Worm (Caenorhabditis elegans): Measurements from ENCODE around the gene pqn-35.

The pqn-35 gene

DNA sequence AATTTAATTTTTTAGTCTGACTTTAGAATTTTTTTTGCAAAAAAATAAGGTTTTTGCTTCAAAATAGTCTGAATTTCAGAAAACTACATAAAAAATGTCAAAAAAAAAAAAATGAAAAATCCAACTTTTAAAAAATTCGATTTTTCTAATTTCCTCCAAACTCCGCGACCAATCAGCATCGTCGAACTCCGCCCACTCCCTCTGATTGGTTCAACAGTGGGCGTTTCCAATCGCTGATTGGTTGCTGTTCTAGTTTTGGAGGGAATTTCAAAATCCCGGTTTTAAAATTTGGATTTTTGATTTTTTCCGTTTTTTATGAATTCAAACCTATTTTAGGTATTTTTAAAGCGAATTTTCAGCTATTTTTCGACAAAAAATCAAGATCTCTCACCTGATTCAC is 12.0 kb upstream of the pqn-35 start:
- TF ChIP-seq dpl-1 (GFP tag; optimal IDR thresholded peaks at IDR 0.05) (no peak), F10B5.3 (tag; optimal IDR thresholded peaks at IDR 0.05) (no peak), lin-13 (GFP tag; optimal IDR thresholded peaks at IDR 0.05) (no peak), ceh-28 (tag; optimal IDR thresholded peaks at IDR 0.05) (no peak), T26A8.4 (GFP tag; IDR thresholded peaks at IDR 0.05) (no peak), daf-12 (tag; optimal IDR thresholded peaks at IDR 0.05) (no peak), T20F7.1 (GFP tag; optimal IDR thresholded peaks at IDR 0.05) (no peak), F26F4.8 (GFP tag; conservative IDR thresholded peaks at IDR 0.05) (no peak), mep-1 (tag; optimal IDR thresholded peaks at IDR 0.05) (no peak), pha-4 (GFP tag; IDR thresholded peaks at IDR 0.05) (no peak), pha-4 (tag; optimal IDR thresholded peaks at IDR 0.05) (no peak), duxl-1 (tag; optimal IDR thresholded peaks at IDR 0.05; ENCODE audit: poor library complexity) (no peak), unc-62 (GFP tag; optimal IDR thresholded peaks at IDR 0.05 in 1 of 2) (no peak), unc-62 (tag; optimal IDR thresholded peaks at IDR 0.05) (no peak), mdt-29 (GFP tag; IDR thresholded peaks at IDR 0.05) (no peak), Y48G9A.11 (GFP tag; IDR thresholded peaks at IDR 0.05) (no peak), lin-38 (GFP tag; IDR thresholded peaks at IDR 0.05) (no peak), ces-1 (GFP tag; optimal IDR thresholded peaks at IDR 0.05) (no peak), nhr-76 (tag; optimal IDR thresholded peaks at IDR 0.05) (no peak), nhr-77 (tag; optimal IDR thresholded peaks at IDR 0.05) (no peak), lin-15B (tag; optimal IDR thresholded peaks at IDR 0.05) (no peak), lim-7 (GFP tag; IDR thresholded peaks at IDR 0.05) (no peak)

DNA sequence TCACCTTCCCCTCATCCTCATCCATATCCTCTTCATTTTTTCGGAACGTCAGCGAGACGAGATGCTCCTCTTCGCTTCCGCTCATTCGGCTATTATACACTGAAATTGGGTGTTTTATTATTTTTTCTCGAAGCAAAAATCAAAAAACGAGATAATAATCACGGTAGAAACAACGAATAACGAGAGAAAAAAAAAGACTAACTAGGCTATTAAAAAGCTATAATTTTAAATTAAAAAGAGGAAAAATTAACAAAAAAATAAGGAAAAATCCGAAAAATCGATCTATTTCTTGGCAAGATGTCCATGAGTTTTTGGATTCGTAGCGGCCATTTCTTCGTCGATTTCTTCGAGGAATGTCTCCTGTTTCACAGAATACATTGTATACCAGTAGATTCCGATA is 11.5 kb upstream of the pqn-35 start, which contains the start of gene ipla-1:
TSS of gene ipla-1 (minus strand) at position 101 of the 400 bp plus-strand sequence.
- TF ChIP-seq lin-1 (GFP tag; IDR thresholded peaks at IDR 0.05) = no peak
- no peak for TF ChIP-seq Y105C5A.15 (GFP tag; IDR thresholded peaks at IDR 0.05)
- TF ChIP-seq lin-29 (GFP tag; IDR thresholded peaks at IDR 0.05) = no peak
- TF ChIP-seq snpc-4 (tag; optimal IDR thresholded peaks at IDR 0.05) = no peak
- no peak for TF ChIP-seq pha-4 (GFP tag; IDR thresholded peaks at IDR 0.05)
- no peak for TF ChIP-seq pha-4 (tag; optimal IDR thresholded peaks at IDR 0.05)
- TF ChIP-seq lin-38 (GFP tag; IDR thresholded peaks at IDR 0.05) = no peak
- TF ChIP-seq F37D6.2 (tag; optimal IDR thresholded peaks at IDR 0.05) = no peak
- TF ChIP-seq zag-1 (tag; optimal IDR thresholded peaks at IDR 0.05) = no peak
- TF ChIP-seq dpl-1 (GFP tag; optimal IDR thresholded peaks at IDR 0.05) = no peak
- no peak for TF ChIP-seq R02D3.7 (tag; optimal IDR thresholded peaks at IDR 0.05)
- TF ChIP-seq F26F4.8 (GFP tag; conservative IDR thresholded peaks at IDR 0.05) = no peak
- no peak for TF ChIP-seq sdz-12 (GFP tag; optimal IDR thresholded peaks at IDR 0.05)
- TF ChIP-seq nhr-25 (tag; optimal IDR thresholded peaks at IDR 0.05; ENCODE audit: borderline replicate concordance, insufficient read depth) = no peak
- TF ChIP-seq ZK546.5 (tag; optimal IDR thresholded peaks at IDR 0.05) = no peak
- no peak for TF ChIP-seq madf-5 (GFP tag; IDR thresholded peaks at IDR 0.05)
- no peak for TF ChIP-seq nhr-28 (tag; optimal IDR thresholded peaks at IDR 0.05)
- TF ChIP-seq fkh-10 (GFP tag; optimal IDR thresholded peaks at IDR 0.05) = no peak
- TF ChIP-seq snpc-1.2 (GFP tag; IDR thresholded peaks at IDR 0.05) = no peak
- TF ChIP-seq dmd-9 (GFP tag; IDR thresholded peaks at IDR 0.05) = no peak

DNA sequence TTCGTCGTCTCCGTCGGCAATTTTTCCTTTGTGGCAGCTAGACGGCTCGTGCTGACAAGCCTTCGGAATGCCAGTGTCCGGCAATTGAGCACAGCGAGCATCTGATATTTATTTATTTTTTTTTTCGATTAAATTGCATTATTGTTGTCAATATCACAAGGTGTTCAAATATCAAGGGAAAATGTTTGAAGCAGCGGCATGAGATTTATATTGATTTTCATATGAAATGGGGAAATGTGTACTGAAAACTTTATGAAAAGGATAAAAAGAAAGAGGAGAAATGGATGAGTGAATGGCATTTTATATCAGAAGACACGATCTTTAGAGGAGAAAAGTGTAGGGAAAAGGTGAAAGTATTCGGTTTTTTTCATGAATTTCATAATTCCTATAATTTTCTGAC is 10.3 kb upstream of the pqn-35 start, which contains the start of gene coa-3:
TSS of gene coa-3 (minus strand) at position 101 of the 400 bp plus-strand sequence.
- TF ChIP-seq mes-2 (tag; optimal IDR thresholded peaks at IDR 0.05; ENCODE audit: poor library complexity, severe bottlenecking) = no peak
- no peak for TF ChIP-seq tag-97 (GFP tag; IDR thresholded peaks at IDR 0.05)
- TF ChIP-seq jun-1 (tag; optimal IDR thresholded peaks at IDR 0.05) = no peak
- no peak for TF ChIP-seq rbr-2 (tag; optimal IDR thresholded peaks at IDR 0.05)
- no peak for TF ChIP-seq daf-16 (GFP tag; optimal IDR thresholded peaks at IDR 0.05)
- TF ChIP-seq daf-16 (tag; optimal IDR thresholded peaks at IDR 0.05) = no peak
- no peak for TF ChIP-seq aly-2 (tag; optimal IDR thresholded peaks at IDR 0.05)
- TF ChIP-seq lim-7 (GFP tag; IDR thresholded peaks at IDR 0.05) = no peak
- TF ChIP-seq nhr-111 (GFP tag; optimal IDR thresholded peaks at IDR 0.05) = no peak
- no peak for TF ChIP-seq nhr-48 (tag; optimal IDR thresholded peaks at IDR 0.05)
- TF ChIP-seq F49E8.2 (tag; optimal IDR thresholded peaks at IDR 0.05; ENCODE audit: borderline replicate concordance) = no peak
- TF ChIP-seq Y105C5A.15 (GFP tag; IDR thresholded peaks at IDR 0.05) = no peak
- no peak for TF ChIP-seq R02D3.7 (tag; optimal IDR thresholded peaks at IDR 0.05)

Data from whole organism, L4 larva.